Fruit fly (Drosophila melanogaster): ENCODE data around the gene CG43061.

CG43061 gene

DNA sequence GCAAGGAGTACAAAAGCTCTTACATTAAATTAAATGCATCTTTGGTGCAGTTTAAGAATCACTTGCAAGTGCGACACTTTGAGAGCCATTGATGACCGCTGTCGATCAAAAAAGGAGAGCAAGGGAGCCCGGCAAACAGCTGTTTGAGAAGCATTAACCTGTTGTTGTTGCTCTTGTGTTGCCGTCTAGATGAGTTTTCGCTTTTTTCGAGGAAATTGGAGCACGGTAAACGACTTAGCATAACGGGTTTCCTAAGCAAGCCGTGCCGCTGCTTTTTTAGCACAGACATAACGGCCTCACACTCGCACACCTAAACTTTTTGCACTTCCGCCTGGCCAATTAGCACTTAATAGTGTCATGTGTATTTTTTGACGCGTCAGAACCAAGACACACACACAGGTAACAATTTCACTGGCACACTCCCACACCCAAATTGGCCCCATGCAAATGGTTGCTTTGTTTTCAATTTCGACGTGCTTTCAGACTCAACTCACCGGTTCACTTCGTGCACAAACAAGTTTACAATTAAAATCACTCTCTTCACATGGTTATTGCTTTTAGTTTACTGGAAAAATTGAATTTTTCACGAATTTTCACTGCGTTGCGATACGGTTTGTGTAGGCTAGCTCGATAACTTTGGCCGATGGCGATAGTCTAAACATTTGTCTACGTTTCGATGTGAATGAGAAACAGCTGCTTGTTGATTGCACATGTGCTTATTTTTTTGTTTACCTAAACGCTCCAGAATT is 19.1 kb upstream of the CG43061 start, which contains the start of the genes CG10903 and CG2747 (continued):
- no peak for TF ChIP-seq zfh1 (GFP tag; IDR thresholded peaks at IDR 0.05)
- TF ChIP-seq cas (GFP tag; IDR thresholded peaks at IDR 0.05) = no peak
- no peak for TF ChIP-seq bcd (GFP tag; optimal IDR thresholded peaks at IDR 0.05)
- peak; percentile 82 for TF ChIP-seq MESR4 (GFP tag; optimal IDR thresholded peaks at IDR 0.05)
- TF ChIP-seq Xbp1 (GFP tag; optimal IDR thresholded peaks at IDR 0.05) = no peak
- no peak for TF ChIP-seq Ssrp (tag; optimal IDR thresholded peaks at IDR 0.05)
- no peak for TF ChIP-seq fd102C (GFP tag; optimal IDR thresholded peaks at IDR 0.05)
- no peak for TF ChIP-seq CG17361 (GFP tag; IDR thresholded peaks at IDR 0.05)
- TF ChIP-seq row (GFP tag; IDR thresholded peaks at IDR 0.05) = peak; percentile 23; the same call in 1 of the 3 replicates
- no peak for TF ChIP-seq Dfd (GFP tag; optimal IDR thresholded peaks at IDR 0.05)
- TF ChIP-seq Sry-β (GFP tag; optimal IDR thresholded peaks at IDR 0.05) = peak; percentile 8
- TF ChIP-seq zfh2 (GFP tag; optimal IDR thresholded peaks at IDR 0.05) = no peak
- TF ChIP-seq crol (GFP tag; IDR thresholded peaks at IDR 0.05) = no peak
- peak; percentile 24 for TF ChIP-seq ftz-f1 (GFP tag; optimal IDR thresholded peaks at IDR 0.05)
- TF ChIP-seq CTCF (GFP tag; optimal IDR thresholded peaks at IDR 0.05) = no peak
- no peak for TF ChIP-seq CG33557 (GFP tag; optimal IDR thresholded peaks at IDR 0.05)
- no peak for TF ChIP-seq Usf (GFP tag; optimal IDR thresholded peaks at IDR 0.05)
- TF ChIP-seq Atf3 (GFP tag; optimal IDR thresholded peaks at IDR 0.05) = no peak
- TF ChIP-seq tgo (GFP tag; IDR thresholded peaks at IDR 0.05) = no peak
- TF ChIP-seq toy (GFP tag; IDR thresholded peaks at IDR 0.05) = no peak
- TF ChIP-seq tin (GFP tag; optimal IDR thresholded peaks at IDR 0.05) = no peak
- TF ChIP-seq stwl (tag; optimal IDR thresholded peaks at IDR 0.05) = peak; percentile 22
- TF ChIP-seq pros (GFP tag; optimal IDR thresholded peaks at IDR 0.05) = no peak
- TF ChIP-seq salm (tag; optimal IDR thresholded peaks at IDR 0.05) = no peak
- no peak for TF ChIP-seq Neu2 (GFP tag; optimal IDR thresholded peaks at IDR 0.05; ENCODE audit: borderline replicate concordance)
- no peak for TF ChIP-seq CG6765 (GFP tag; optimal IDR thresholded peaks at IDR 0.05)
- TF ChIP-seq Dref (GFP tag; IDR thresholded peaks at IDR 0.05) = peak; percentile 68
- no peak for TF ChIP-seq fu2 (GFP tag; optimal IDR thresholded peaks at IDR 0.05)
- no peak for TF ChIP-seq CG12391 (tag; optimal IDR thresholded peaks at IDR 0.05)
- no peak for TF ChIP-seq CG17802 (tag; optimal IDR thresholded peaks at IDR 0.05)
- no peak for TF ChIP-seq PHDP (tag; optimal IDR thresholded peaks at IDR 0.05)
- TF ChIP-seq her (GFP tag; optimal IDR thresholded peaks at IDR 0.05) = no peak
- TF ChIP-seq CG9797 (GFP tag; optimal IDR thresholded peaks at IDR 0.05) = peak; percentile 12
- TF ChIP-seq unpg (GFP tag; optimal IDR thresholded peaks at IDR 0.05) = no peak
- peak; percentile 45 for TF ChIP-seq twi (tag; optimal IDR thresholded peaks at IDR 0.05)
- TF ChIP-seq CG11504 (tag; optimal IDR thresholded peaks at IDR 0.05) = no peak
- TF ChIP-seq nerfin-1 (tag; optimal IDR thresholded peaks at IDR 0.05) = peak; percentile 13
- no peak for TF ChIP-seq CG8478 (optimal IDR thresholded peaks at IDR 0.05)
- no peak for TF ChIP-seq CG2875 (GFP tag; optimal IDR thresholded peaks at IDR 0.05)
- TF ChIP-seq CG8924 (tag; optimal IDR thresholded peaks at IDR 0.05) = peak; percentile 8
- TF ChIP-seq H2.0 (GFP tag; IDR thresholded peaks at IDR 0.05) = no peak
- no peak for TF ChIP-seq pan (optimal IDR thresholded peaks at IDR 0.05)
- no peak for TF ChIP-seq pan (GFP tag; optimal IDR thresholded peaks at IDR 0.05 in 1 of 2, IDR thresholded peaks at IDR 0.05 in 1 of 2)
- TF ChIP-seq repo (GFP tag; optimal IDR thresholded peaks at IDR 0.05) = no peak
- TF ChIP-seq CG18262 (tag; optimal IDR thresholded peaks at IDR 0.05) = peak; percentile 8
- TF ChIP-seq CG8281 (tag; optimal IDR thresholded peaks at IDR 0.05) = no peak
- no peak for TF ChIP-seq ham (GFP tag; IDR thresholded peaks at IDR 0.05)
- TF ChIP-seq CG16863 (GFP tag; optimal IDR thresholded peaks at IDR 0.05) = no peak
- no peak for TF ChIP-seq Dad (GFP tag; optimal IDR thresholded peaks at IDR 0.05)
- no peak for TF ChIP-seq Hr51 (GFP tag; optimal IDR thresholded peaks at IDR 0.05)
- TF ChIP-seq disco-r (GFP tag; optimal IDR thresholded peaks at IDR 0.05) = no peak

Data from whole organism, embryonic.